Fruit fly (Drosophila melanogaster) whole organism, embryonic: ENCODE data around the gene CG15429.
A peak's percentile ranks its signal among the peaks of the same experiment; 100 is the strongest.

Experiments used
- BEAF-32 ChIP-seq: fragments of 200-800 bp; sonication (Bioruptor generic); optimal IDR thresholded peaks from 3 replicates; lab custom pipeline; 2017; ENCODE audit warnings: missing biosample characterization, missing genetic modification characterization, mild to moderate bottlenecking, moderate library complexity, missing genetic modification reagents
- BtbVII ChIP-seq: fragments of 200-800 bp; sonication (Bioruptor generic); optimal IDR thresholded peaks from 3 replicates; lab custom pipeline; 2017; ENCODE audit warnings: missing biosample characterization, mild to moderate bottlenecking, missing genetic modification characterization
- C15 ChIP-seq: fragments of 200-800 bp; sonication (Bioruptor generic); IDR thresholded peaks from 3 replicates; pipeline ENCODE4 v1.3.6; 2022; ENCODE audit warnings: missing biosample characterization, missing genetic modification characterization
- CG1024 ChIP-seq: fragments of 200-800 bp; sonication (Bioruptor generic); IDR thresholded peaks from 2 replicates; pipeline ENCODE4 v1.3.6; 2022; ENCODE audit warnings: missing biosample characterization, missing genetic modification characterization
- CG10431 ChIP-seq: fragments of 200-800 bp; sonication (Bioruptor generic); optimal IDR thresholded peaks from 3 replicates; lab custom pipeline; 2018; ENCODE audit warnings: missing biosample characterization, mild to moderate bottlenecking, missing genetic modification characterization
- CG1792 ChIP-seq: fragments of 200-800 bp; sonication (Bioruptor generic); optimal IDR thresholded peaks from 2 replicates; lab custom pipeline; 2016; ENCODE audit warnings: missing biosample characterization, missing genetic modification characterization
- CG18011 ChIP-seq: fragments of 200-800 bp; sonication (Bioruptor generic); optimal IDR thresholded peaks from 2 replicates; lab custom pipeline; 2017; ENCODE audit warnings: missing biosample characterization, missing genetic modification characterization, mild to moderate bottlenecking, moderate library complexity, missing genotype
- CG2889 ChIP-seq: fragments of 200-800 bp; sonication (Bioruptor generic); IDR thresholded peaks from 3 replicates; pipeline ENCODE4 v1.3.6; 2022; ENCODE audit warnings: missing biosample characterization, missing genetic modification characterization
- CG30403 ChIP-seq: fragments of 200-800 bp; sonication (Bioruptor generic); optimal IDR thresholded peaks from 3 replicates; lab custom pipeline; 2016; ENCODE audit warnings: missing biosample characterization, missing genetic modification characterization
- CG34422 ChIP-seq: fragments of 200-800 bp; sonication (Bioruptor generic); IDR thresholded peaks from 3 replicates; pipeline ENCODE4 v1.3.6; 2022; ENCODE audit warnings: missing biosample characterization, missing genetic modification characterization
- CG3838 ChIP-seq: fragments of 200-800 bp; sonication (Bioruptor generic); optimal IDR thresholded peaks from 3 replicates; lab custom pipeline; 2016; ENCODE audit warnings: missing biosample characterization, missing genetic modification characterization
- CG5180 ChIP-seq: fragments of 200-800 bp; sonication (Bioruptor generic); optimal IDR thresholded peaks from 3 replicates; lab custom pipeline; 2017; ENCODE audit warnings: missing biosample characterization, missing genetic modification characterization, mild to moderate bottlenecking, moderate library complexity, missing genetic modification reagents
- CG6654 ChIP-seq: fragments of 200-800 bp; sonication (Bioruptor generic); optimal IDR thresholded peaks from 2 replicates; lab custom pipeline; 2017; ENCODE audit warnings: missing biosample characterization, mild to moderate bottlenecking, missing genetic modification characterization
- CG7556 ChIP-seq: fragments of 200-800 bp; sonication (Bioruptor generic); optimal IDR thresholded peaks from 2 replicates; lab custom pipeline; 2017; ENCODE audit warnings: missing biosample characterization, mild to moderate bottlenecking, missing genetic modification characterization
- CG7745 ChIP-seq: fragments of 200-800 bp; sonication (Bioruptor generic); optimal IDR thresholded peaks from 2 replicates; lab custom pipeline; 2018; ENCODE audit warnings: missing biosample characterization, mild to moderate bottlenecking, missing genetic modification characterization, moderate library complexity
- CG8290 ChIP-seq, 3 experiments: fragments of 200-800 bp; sonication (Bioruptor generic); optimal IDR thresholded peaks; 2 replicates each; lab custom pipeline; 2016 to 2019; ENCODE audit warnings: missing biosample characterization in 3 of 3, missing genetic modification characterization in 3 of 3, mild to moderate bottlenecking in 2 of 3, moderate library complexity in 1 of 3
- CG9932 ChIP-seq: fragments of 200-800 bp; sonication (Bioruptor generic); IDR thresholded peaks from 2 replicates; pipeline ENCODE4 v1.3.6; 2022; ENCODE audit warnings: missing biosample characterization, missing genetic modification characterization
- Dek ChIP-seq: fragments of 200-800 bp; sonication (Bioruptor generic); optimal IDR thresholded peaks from 3 replicates; lab custom pipeline; 2019; ENCODE audit warnings: missing biosample characterization, mild to moderate bottlenecking, missing genetic modification characterization, moderate library complexity
- Dfd ChIP-seq, 2 experiments: fragments of >200 bp; optimal IDR thresholded peaks; 2 replicates each; lab custom pipeline; 2017; ENCODE audit warnings: missing biosample characterization in 2 of 2, missing genetic modification characterization in 2 of 2
- Elba2 ChIP-seq: fragments of 200-800 bp; sonication (Bioruptor generic); optimal IDR thresholded peaks from 3 replicates; lab custom pipeline; 2016; ENCODE audit warnings: missing biosample characterization, missing genetic modification characterization
- HmgZ ChIP-seq: fragments of 200-800 bp; sonication (Bioruptor generic); optimal IDR thresholded peaks from 2 replicates; lab custom pipeline; 2018; ENCODE audit warnings: missing biosample characterization, mild to moderate bottlenecking, missing genetic modification characterization
- Hr3 ChIP-seq: fragments of 200-800 bp; sonication (Bioruptor generic); optimal IDR thresholded peaks from 3 replicates; lab custom pipeline; 2016; ENCODE audit warnings: missing biosample characterization, missing genetic modification characterization
- Hr39 ChIP-seq: fragments of >200 bp; optimal IDR thresholded peaks from 2 replicates; lab custom pipeline; 2017
- Hr51 ChIP-seq, 2 experiments: fragments of 200-800 bp; sonication (Bioruptor generic); optimal IDR thresholded peaks; 2 replicates in 1 of 2; 3 replicates in 1 of 2; lab custom pipeline; 2016 to 2018; ENCODE audit warnings: missing biosample characterization in 2 of 2, missing genetic modification characterization in 2 of 2, mild to moderate bottlenecking in 1 of 2, moderate library complexity in 1 of 2
- Lhr ChIP-seq: fragments of 200-800 bp; sonication (Bioruptor generic); optimal IDR thresholded peaks from 3 replicates; lab custom pipeline; 2017; ENCODE audit warnings: mild to moderate bottlenecking, missing biosample characterization, missing genetic modification reagents, missing genetic modification characterization
- NC2α ChIP-seq: fragments of 200-800 bp; sonication (Bioruptor generic); optimal IDR thresholded peaks from 2 replicates; lab custom pipeline; 2016; ENCODE audit warnings: missing biosample characterization, missing genetic modification characterization
- NK7.1 ChIP-seq: fragments of 200-800 bp; sonication (Bioruptor generic); optimal IDR thresholded peaks from 3 replicates; lab custom pipeline; 2016; ENCODE audit warnings: missing biosample characterization, missing genetic modification characterization
- Neu2 ChIP-seq: fragments of 200-800 bp; sonication (Bioruptor generic); optimal IDR thresholded peaks from 3 replicates; lab custom pipeline; 2016; ENCODE audit warnings: missing biosample characterization, missing genetic modification characterization, borderline replicate concordance
- Rx ChIP-seq: fragments of 200-800 bp; sonication (Bioruptor generic); IDR thresholded peaks from 2 replicates; pipeline ENCODE4 v1.3.6; 2022; ENCODE audit warnings: missing biosample characterization, missing genetic modification characterization
- ase ChIP-seq: fragments of 200-800 bp; sonication (Bioruptor generic); IDR thresholded peaks from 3 replicates; pipeline ENCODE4 v1.3.6; 2022; ENCODE audit warnings: missing biosample characterization, missing genetic modification characterization
- cas ChIP-seq: fragments of 200-800 bp; sonication (Bioruptor generic); IDR thresholded peaks from 2 replicates; pipeline ENCODE4 v1.3.6; 2022; ENCODE audit warnings: missing biosample characterization, missing genetic modification characterization
- chif ChIP-seq, 2 experiments: fragments of 200-800 bp; sonication (Bioruptor generic); optimal IDR thresholded peaks; 3 replicates each; lab custom pipeline; 2016; ENCODE audit warnings: missing biosample characterization in 2 of 2, missing genetic modification characterization in 2 of 2
- crc ChIP-seq: fragments of 200-800 bp; sonication (Bioruptor generic); optimal IDR thresholded peaks from 2 replicates; lab custom pipeline; 2016; ENCODE audit warnings: missing biosample characterization, missing genetic modification characterization
- grau ChIP-seq: fragments of 200-800 bp; optimal IDR thresholded peaks from 3 replicates; lab custom pipeline; 2019; ENCODE audit warnings: missing biosample characterization, mild to moderate bottlenecking, missing genetic modification characterization, moderate library complexity
- jigr1 ChIP-seq: fragments of 200-800 bp; sonication (Bioruptor generic); IDR thresholded peaks from 3 replicates; pipeline ENCODE4 v1.3.6; 2022; ENCODE audit warnings: missing biosample characterization, missing genetic modification characterization
- nerfin-1 ChIP-seq: fragments of 200-800 bp; sonication (Bioruptor generic); optimal IDR thresholded peaks from 3 replicates; lab custom pipeline; 2019; ENCODE audit warnings: missing biosample characterization, mild to moderate bottlenecking, missing genetic modification characterization, moderate library complexity
- phol ChIP-seq: fragments of 200-800 bp; sonication (Bioruptor generic); optimal IDR thresholded peaks from 3 replicates; lab custom pipeline; 2018; ENCODE audit warnings: missing biosample characterization, mild to moderate bottlenecking, missing genetic modification characterization, moderate library complexity
- pita ChIP-seq: fragments of 200-800 bp; sonication (Bioruptor generic); optimal IDR thresholded peaks from 2 replicates; lab custom pipeline; 2017; ENCODE audit warnings: missing biosample characterization, mild to moderate bottlenecking, missing genetic modification characterization
- prd ChIP-seq, 3 experiments: fragments of >200 bp in 2 of 3; fragments of 200-800 bp in 1 of 3; sonication (Bioruptor generic) in 1 of 3; optimal IDR thresholded peaks in 2 of 3; IDR thresholded peaks in 1 of 3; 2 replicates in 2 of 3; 3 replicates in 1 of 3; pipeline versions ENCODE4 v1.3.6 to Lab custom; 2017 to 2022; ENCODE audit warnings: missing biosample characterization in 1 of 3, missing genetic modification characterization in 1 of 3
- row ChIP-seq: fragments of 200-800 bp; sonication (Bioruptor generic); IDR thresholded peaks from 3 replicates; pipeline ENCODE4 v1.3.6; 2022; ENCODE audit warnings: missing biosample characterization, missing genetic modification characterization
- seq ChIP-seq: fragments of 200-800 bp; sonication (Bioruptor generic); IDR thresholded peaks from 2 replicates; pipeline ENCODE4 v1.3.6; 2022; ENCODE audit warnings: missing biosample characterization, missing genetic modification characterization
- sob ChIP-seq: fragments of 200-800 bp; sonication (Bioruptor generic); IDR thresholded peaks from 2 replicates; pipeline ENCODE4 v1.3.6; 2022; ENCODE audit warnings: missing biosample characterization, missing genetic modification characterization
- trem ChIP-seq: fragments of 200-800 bp; optimal IDR thresholded peaks from 3 replicates; lab custom pipeline; 2019; ENCODE audit warnings: missing biosample characterization, mild to moderate bottlenecking, missing genetic modification characterization, moderate library complexity
- wdn ChIP-seq: fragments of 200-800 bp; sonication (Bioruptor generic); IDR thresholded peaks from 2 replicates; pipeline ENCODE4 v1.3.6; 2022; ENCODE audit warnings: missing biosample characterization, missing genetic modification characterization
- z ChIP-seq: fragments of 200-800 bp; sonication (Bioruptor generic); IDR thresholded peaks from 3 replicates; pipeline ENCODE4 v1.3.6; 2022; ENCODE audit warnings: missing biosample characterization, missing genetic modification characterization
- zen ChIP-seq: fragments of 200-800 bp; sonication (Bioruptor generic); optimal IDR thresholded peaks from 3 replicates; lab custom pipeline; 2018; ENCODE audit warnings: missing biosample characterization, mild to moderate bottlenecking, missing genetic modification characterization, moderate library complexity
- zen2 ChIP-seq: fragments of 200-800 bp; sonication (Bioruptor generic); IDR thresholded peaks from 3 replicates; pipeline ENCODE4 v1.3.6; 2022; ENCODE audit warnings: missing biosample characterization, missing genetic modification characterization; ENCODE audit not compliant: partially characterized antibody
- zfh2 ChIP-seq: fragments of 200-800 bp; sonication (Bioruptor generic); optimal IDR thresholded peaks from 2 replicates; lab custom pipeline; 2016; ENCODE audit warnings: missing biosample characterization, missing genetic modification characterization

Gene CG15429

dm6 chr2L:4332962-4333757, 19.6 kb upstream of the CG15429 start (continued):
- TF ChIP-seq z (GFP tag; lab: Robert Waterston, UW) (0 out of 3 replicates have a peak, but pooled peaks have one; percentile 61), CG9932 (GFP tag; lab: Robert Waterston, UW) (peak; percentile 79), C15 (no peak), CG6654 (GFP tag; lab: Kevin White, UChicago) (peak; percentile 78), pita (GFP tag; lab: Kevin White, UChicago) (no peak), Lhr (GFP tag; lab: Kevin White, UChicago) (peak; percentile 36), Hr51 (GFP tag; optimal IDR thresholded peaks at IDR 0.05; lab: Kevin White, UChicago) (peak; percentile 73 to 83), zen2 (GFP tag; lab: Robert Waterston, UW) (peak; percentile 26; the same call in 2 of the 3 replicates), NC2α (peak; percentile 72), cas (GFP tag; lab: Robert Waterston, UW) (peak; percentile 62), Dfd (GFP tag; optimal IDR thresholded peaks at IDR 0.05; lab: Kevin White, UChicago) (no peak), Elba2 (GFP tag; lab: Kevin White, UChicago) (no peak), ase (peak; percentile 85), CG5180 (GFP tag; lab: Kevin White, UChicago) (peak; percentile 44), BtbVII (GFP tag; lab: Kevin White, UChicago) (peak; percentile 85), CG1024 (GFP tag; lab: Robert Waterston, UW) (peak; percentile 70), CG2889 (peak; percentile 50), zfh2 (peak; percentile 62), CG34422 (GFP tag; lab: Robert Waterston, UW) (peak; percentile 78; the same call in 2 of the 3 replicates), BEAF-32 (GFP tag; lab: Kevin White, UChicago) (no peak), HmgZ (tag; lab: Kevin White, UChicago) (peak; percentile 48), CG7556 (peak; percentile 83), Hr39 (lab: Kevin White, UChicago) (no peak), jigr1 (GFP tag; lab: Robert Waterston, UW) (peak; percentile 56; the same call in 2 of the 3 replicates), sob (GFP tag; lab: Robert Waterston, UW) (peak; percentile 83), CG8290 (GFP tag; optimal IDR thresholded peaks at IDR 0.05; lab: Kevin White, UChicago) (no peak), CG8290 (tag; optimal IDR thresholded peaks at IDR 0.05; lab: Kevin White, UChicago) (peak in 1 of 2 experiments; percentile 70), phol (tag; lab: Kevin White, UChicago) (peak; percentile 83), CG3838 (no peak), row (GFP tag; lab: Robert Waterston, UW) (peak; percentile 92), Hr3 (GFP tag; lab: Kevin White, UChicago) (peak; percentile 51), NK7.1 (GFP tag; lab: Kevin White, UChicago) (peak; percentile 75), Neu2 (GFP tag; lab: Kevin White, UChicago) (peak; percentile 3), seq (peak; percentile 76), CG18011 (GFP tag; lab: Kevin White, UChicago) (peak; percentile 44), CG10431 (GFP tag; lab: Kevin White, UChicago) (peak; percentile 39), CG1792 (peak; percentile 82), chif (GFP tag; optimal IDR thresholded peaks at IDR 0.05; lab: Kevin White, UChicago) (peak; percentile 67 to 82), grau (tag; lab: Kevin White, UChicago) (peak; percentile 79), wdn (GFP tag; lab: Robert Waterston, UW) (peak; percentile 71), Dek (tag; lab: Kevin White, UChicago) (peak; percentile 75), zen (tag; lab: Kevin White, UChicago) (peak; percentile 42), prd (optimal IDR thresholded peaks at IDR 0.05; lab: Kevin White, UChicago) (no peak), prd (GFP tag; IDR thresholded peaks at IDR 0.05; lab: Robert Waterston, UW) (peak; percentile 83), CG30403 (GFP tag; lab: Kevin White, UChicago) (peak; percentile 79), trem (peak; percentile 72), Rx (GFP tag; lab: Robert Waterston, UW) (peak; percentile 79), crc (peak; percentile 62), nerfin-1 (tag; lab: Kevin White, UChicago) (peak; percentile 82), CG7745 (tag; lab: Kevin White, UChicago) (no peak)
